Worm (Caenorhabditis elegans) whole organism, mixed stage, embryonic: ENCODE data around the gene srx-77.

Source experiments
- M03D4.4 ChIP-seq: sonication (generic microtip); optimal IDR thresholded peaks from 2 replicates; lab custom pipeline; 2017; ENCODE audit warnings: mild to moderate bottlenecking, missing genetic modification characterization, missing compliant biosample characterization
- bed-3 ChIP-seq: fragments of 200-800 bp; sonication (Bioruptor generic); optimal IDR thresholded peaks from 3 replicates; lab custom pipeline; 2018; ENCODE audit warnings: mild to moderate bottlenecking, missing genetic modification characterization, moderate library complexity, missing compliant biosample characterization
- blmp-1 ChIP-seq: fragments of 150-350 bp; optimal IDR thresholded peaks from 2 replicates; lab custom pipeline; 2014; ENCODE audit warnings: missing biosample characterization, missing genetic modification characterization
- ceh-39 ChIP-seq: fragments of 150-350 bp; optimal IDR thresholded peaks from 2 replicates; lab custom pipeline; 2014; ENCODE audit warnings: missing biosample characterization, missing genetic modification characterization
- ceh-43 ChIP-seq: fragments of 200-800 bp; sonication (Bioruptor generic); optimal IDR thresholded peaks from 2 replicates; lab custom pipeline; 2018; ENCODE audit warnings: mild to moderate bottlenecking, missing genetic modification characterization, moderate library complexity, missing compliant biosample characterization
- ceh-83 ChIP-seq: fragments of 200-800 bp; sonication (Bioruptor generic); optimal IDR thresholded peaks from 2 replicates; lab custom pipeline; 2018; ENCODE audit warnings: mild to moderate bottlenecking, missing genetic modification characterization, missing compliant biosample characterization
- ces-1 ChIP-seq: fragments of 150-350 bp; optimal IDR thresholded peaks from 2 replicates; lab custom pipeline; 2014; ENCODE audit warnings: missing biosample characterization, missing genetic modification reagents, missing genetic modification characterization
- drap-1 ChIP-seq: fragments of 200-800 bp; sonication (Bioruptor generic); optimal IDR thresholded peaks from 3 replicates; lab custom pipeline; 2018; ENCODE audit warnings: mild to moderate bottlenecking, missing genetic modification characterization, missing compliant biosample characterization
- elt-1 ChIP-seq: sonication (generic microtip); optimal IDR thresholded peaks from 2 replicates; lab custom pipeline; 2017; ENCODE audit warnings: missing genetic modification characterization, mild to moderate bottlenecking, missing compliant biosample characterization, antibody characterized with exemption, moderate library complexity, borderline replicate concordance; ENCODE audit not compliant: insufficient read depth
- elt-3 ChIP-seq: fragments of 150-350 bp; optimal IDR thresholded peaks from 2 replicates; lab custom pipeline; 2014; ENCODE audit warnings: missing biosample characterization, missing genetic modification characterization
- flh-1 ChIP-seq: fragments of 200-800 bp; sonication (Bioruptor generic); optimal IDR thresholded peaks from 2 replicates; lab custom pipeline; 2018; ENCODE audit warnings: mild to moderate bottlenecking, missing genetic modification characterization, moderate library complexity, missing compliant biosample characterization
- hlh-1 ChIP-seq: fragments of 150-350 bp; optimal IDR thresholded peaks from 2 replicates; lab custom pipeline; 2014; ENCODE audit warnings: missing biosample characterization, missing genetic modification reagents, missing genetic modification characterization
- lin-13 ChIP-seq: fragments of 150-350 bp; optimal IDR thresholded peaks from 2 replicates; lab custom pipeline; 2014; ENCODE audit warnings: missing biosample characterization, missing genetic modification characterization
- lin-32 ChIP-seq: fragments of 200-800 bp; sonication (Bioruptor generic); optimal IDR thresholded peaks from 2 replicates; lab custom pipeline; 2018; ENCODE audit warnings: mild to moderate bottlenecking, missing genetic modification characterization, missing compliant biosample characterization
- lsy-2 ChIP-seq: fragments of 150-350 bp; optimal IDR thresholded peaks from 2 replicates; lab custom pipeline; 2014; ENCODE audit warnings: missing biosample characterization, missing genetic modification characterization
- mab-5 ChIP-seq: fragments of 150-350 bp; optimal IDR thresholded peaks from 2 replicates; lab custom pipeline; 2014; ENCODE audit warnings: missing biosample characterization, missing genetic modification characterization
- mep-1 ChIP-seq: fragments of 150-350 bp; optimal IDR thresholded peaks from 2 replicates; lab custom pipeline; 2017; ENCODE audit warnings: missing biosample characterization, missing genetic modification reagents, missing genetic modification characterization, inconsistent platforms
- mls-2 ChIP-seq: sonication (generic microtip); optimal IDR thresholded peaks from 2 replicates; lab custom pipeline; 2016; ENCODE audit warnings: mild to moderate bottlenecking, missing genetic modification characterization, moderate library complexity, missing compliant biosample characterization
- nhr-12 ChIP-seq: fragments of 150-350 bp; optimal IDR thresholded peaks from 2 replicates; lab custom pipeline; 2014; ENCODE audit warnings: missing biosample characterization, missing genetic modification characterization
- nhr-2 ChIP-seq: fragments of 150-350 bp; optimal IDR thresholded peaks from 2 replicates; lab custom pipeline; 2014; ENCODE audit warnings: missing biosample characterization, missing genetic modification characterization
- nhr-237 ChIP-seq: fragments of 150-350 bp; optimal IDR thresholded peaks from 2 replicates; lab custom pipeline; 2014; ENCODE audit warnings: missing biosample characterization, missing genetic modification characterization
- nhr-28 ChIP-seq: fragments of 150-350 bp; optimal IDR thresholded peaks from 2 replicates; lab custom pipeline; 2014; ENCODE audit warnings: missing biosample characterization, missing genetic modification characterization
- nhr-76 ChIP-seq: sonication (generic microtip); optimal IDR thresholded peaks from 2 replicates; lab custom pipeline; 2017; ENCODE audit warnings: missing biosample characterization, missing genetic modification characterization
- pha-4 ChIP-seq: fragments of 150-350 bp; optimal IDR thresholded peaks from 2 replicates; lab custom pipeline; 2018; ENCODE audit warnings: missing biosample characterization, missing genetic modification reagents, missing genetic modification characterization
- sem-2 ChIP-seq: fragments of 200-800 bp; sonication (Bioruptor generic); optimal IDR thresholded peaks from 2 replicates; lab custom pipeline; 2018; ENCODE audit warnings: mild to moderate bottlenecking, missing genetic modification characterization, missing compliant biosample characterization
- snpc-4 ChIP-seq: fragments of 150-350 bp; optimal IDR thresholded peaks from 2 replicates; lab custom pipeline; 2014; ENCODE audit warnings: missing biosample characterization, missing genetic modification characterization
- sptf-1 ChIP-seq: sonication (generic microtip); optimal IDR thresholded peaks from 2 replicates; lab custom pipeline; 2017; ENCODE audit warnings: mild to moderate bottlenecking, missing genetic modification characterization, moderate library complexity, missing compliant biosample characterization
- tbx-8 ChIP-seq: fragments of 200-800 bp; sonication (Bioruptor generic); optimal IDR thresholded peaks from 2 replicates; lab custom pipeline; 2018; ENCODE audit warnings: mild to moderate bottlenecking, missing genetic modification characterization, moderate library complexity, missing compliant biosample characterization
- unc-120 ChIP-seq: sonication (generic microtip); optimal IDR thresholded peaks from 2 replicates; lab custom pipeline; 2017; ENCODE audit warnings: missing genetic modification characterization, missing compliant biosample characterization; ENCODE audit not compliant: poor library complexity, severe bottlenecking
- unc-39 ChIP-seq: fragments of 150-350 bp; optimal IDR thresholded peaks from 2 replicates; lab custom pipeline; 2014; ENCODE audit warnings: missing biosample characterization, missing genetic modification characterization
- unc-62 ChIP-seq: fragments of 150-350 bp; optimal IDR thresholded peaks from 2 replicates; lab custom pipeline; 2014; ENCODE audit warnings: missing biosample characterization, missing genetic modification reagents, missing genetic modification characterization
- zip-8 ChIP-seq: fragments of 150-350 bp; optimal IDR thresholded peaks from 2 replicates; lab custom pipeline; 2014; ENCODE audit warnings: missing biosample characterization, missing genetic modification characterization
- ztf-11 ChIP-seq: fragments of 150-350 bp; optimal IDR thresholded peaks from 2 replicates; lab custom pipeline; 2014; ENCODE audit warnings: missing biosample characterization, missing genetic modification characterization

srx-77 gene

ce11 chrV:4684137-4684536 is 15.6 kb upstream of the srx-77 start:
- TF ChIP-seq lsy-2 (no peak), sptf-1 (tag; lab: Kevin White, UChicago) (no peak), mab-5 (tag; lab: Kevin White, UChicago) (no peak), nhr-2 (tag; lab: Kevin White, UChicago) (no peak), unc-62 (GFP tag; lab: Kevin White, UChicago) (no peak), lin-32 (GFP tag; lab: Kevin White, UChicago) (no peak), hlh-1 (tag; lab: Kevin White, UChicago) (no peak), nhr-12 (no peak), mep-1 (tag; lab: Kevin White, UChicago) (no peak), ztf-11 (tag; lab: Kevin White, UChicago) (no peak), ceh-39 (no peak), unc-120 (tag; lab: Kevin White, UChicago) (no peak), nhr-76 (no peak)

- TF ChIP-seq hlh-1 (tag; lab: Kevin White, UChicago) (no peak), sptf-1 (tag; lab: Kevin White, UChicago) (no peak), ceh-39 (no peak), elt-1 (no peak), nhr-237 (tag; lab: Kevin White, UChicago) (no peak), ztf-11 (tag; lab: Kevin White, UChicago) (no peak), nhr-28 (tag; lab: Kevin White, UChicago) (no peak), elt-3 (tag; lab: Kevin White, UChicago) (no peak), blmp-1 (no peak), ces-1 (no peak), drap-1 (GFP tag; lab: Kevin White, UChicago) (no peak), nhr-12 (no peak), ceh-83 (GFP tag; lab: Kevin White, UChicago) (no peak), sem-2 (GFP tag; lab: Kevin White, UChicago) (no peak), lin-32 (GFP tag; lab: Kevin White, UChicago) (no peak)
- TF ChIP-seq, all 35 proteins: peak for 0
These were observed 13.1 kb upstream of the srx-77 start, which contains the start of gene K03B4.4 for ce11 chrV:4681670-4682069. TSS of gene K03B4.4 (plus strand) at chrV:4681970.

DNA sequence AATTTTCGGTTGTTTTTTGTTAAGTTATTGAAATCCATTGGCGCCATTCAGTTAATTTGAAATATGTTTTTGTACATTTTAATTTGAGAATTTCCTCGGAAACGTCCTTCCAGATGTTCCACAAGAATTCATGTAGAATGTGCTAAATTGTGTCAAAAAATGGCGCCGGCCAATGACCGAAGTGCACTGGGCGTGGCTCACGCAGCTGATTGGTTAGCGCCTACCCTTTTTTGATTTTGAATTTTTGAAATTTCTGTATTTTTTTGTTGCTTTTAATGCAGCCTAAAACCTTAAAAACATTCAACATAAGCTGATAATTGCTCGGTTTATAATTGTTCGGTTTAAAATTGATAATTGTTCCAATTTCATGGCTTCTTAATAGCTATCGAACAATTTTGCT is 8.3 kb upstream of the srx-77 start:
- no peak for TF ChIP-seq nhr-12
- no peak for TF ChIP-seq sem-2 (GFP tag; lab: Kevin White, UChicago)
- TF ChIP-seq ces-1: no peak
- no peak for TF ChIP-seq ceh-83 (GFP tag; lab: Kevin White, UChicago)
- no peak for TF ChIP-seq unc-120 (tag; lab: Kevin White, UChicago)
- TF ChIP-seq lin-13 (tag; lab: Kevin White, UChicago): no peak
- no peak for TF ChIP-seq lin-32 (GFP tag; lab: Kevin White, UChicago)
- no peak for TF ChIP-seq unc-62 (GFP tag; lab: Kevin White, UChicago)
- no peak for TF ChIP-seq lsy-2
- no peak for TF ChIP-seq pha-4 (tag; lab: Kevin White, UChicago)
- no peak for TF ChIP-seq tbx-8 (GFP tag; lab: Kevin White, UChicago)
- no peak for TF ChIP-seq ceh-43 (GFP tag; lab: Kevin White, UChicago)
- TF ChIP-seq, all 35 proteins: peak for 0

DNA sequence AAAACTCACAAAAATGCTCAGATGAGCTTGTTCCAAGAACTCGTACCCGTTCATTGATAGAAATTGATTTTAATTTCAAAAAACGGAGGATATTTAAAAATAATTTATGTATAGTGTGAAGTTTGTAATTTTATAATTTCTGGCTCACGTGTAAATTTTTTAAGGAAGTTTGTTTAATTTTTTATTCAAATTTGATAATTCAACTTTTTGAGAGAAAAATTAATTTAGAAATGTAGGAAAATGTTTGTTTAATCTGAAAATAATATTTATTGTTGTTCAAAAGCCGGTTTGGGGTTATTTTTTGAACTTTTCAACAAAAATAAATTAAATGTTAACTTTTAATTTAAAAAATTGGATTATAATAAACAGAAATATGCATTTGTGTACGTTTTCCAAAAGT is 7.6 kb upstream of the srx-77 start, which contains the start of gene K03B4.6:
K03B4.6 (minus strand) TSS at position 101 of the 400 bp plus-strand sequence.
- TF ChIP-seq unc-39 (tag; lab: Kevin White, UChicago) (no peak), mep-1 (tag; lab: Kevin White, UChicago) (no peak), zip-8 (no peak), lin-13 (tag; lab: Kevin White, UChicago) (no peak), tbx-8 (GFP tag; lab: Kevin White, UChicago) (no peak), flh-1 (GFP tag; lab: Kevin White, UChicago) (no peak), nhr-28 (tag; lab: Kevin White, UChicago) (no peak), blmp-1 (no peak), nhr-12 (no peak), sem-2 (GFP tag; lab: Kevin White, UChicago) (no peak), nhr-2 (tag; lab: Kevin White, UChicago) (no peak)

DNA sequence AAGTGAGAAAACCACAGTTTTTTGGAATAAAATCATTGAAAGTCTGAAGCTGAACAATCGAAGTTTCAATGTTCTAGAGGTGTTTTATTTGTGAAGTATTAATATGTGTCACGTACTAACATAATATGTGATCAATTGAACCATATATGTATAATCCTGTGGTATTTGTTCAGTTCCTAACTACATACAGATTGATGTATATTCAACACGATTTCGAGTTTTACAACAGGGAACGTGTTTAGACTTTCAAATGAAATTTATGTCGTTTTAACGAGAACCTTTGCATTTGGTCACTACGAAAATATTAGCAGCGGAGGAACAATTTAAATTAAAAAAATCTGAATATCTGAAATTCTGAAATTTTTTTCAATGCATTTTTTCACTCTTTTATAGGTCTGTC is 6.0 kb upstream of the srx-77 start, which contains the start of gene K03B4.8:
K03B4.8 (minus strand) TSS at position 101 of the 400 bp plus-strand sequence.
- no peak for TF ChIP-seq unc-39 (tag; lab: Kevin White, UChicago)
- TF ChIP-seq hlh-1 (tag; lab: Kevin White, UChicago): no peak
- TF ChIP-seq pha-4 (tag; lab: Kevin White, UChicago): no peak
- no peak for TF ChIP-seq lin-13 (tag; lab: Kevin White, UChicago)
- TF ChIP-seq mab-5 (tag; lab: Kevin White, UChicago): no peak
- TF ChIP-seq flh-1 (GFP tag; lab: Kevin White, UChicago): no peak
- TF ChIP-seq unc-120 (tag; lab: Kevin White, UChicago): no peak
- no peak for TF ChIP-seq ceh-43 (GFP tag; lab: Kevin White, UChicago)
- no peak for TF ChIP-seq tbx-8 (GFP tag; lab: Kevin White, UChicago)
- TF ChIP-seq mls-2 (tag; lab: Kevin White, UChicago): no peak
- no peak for TF ChIP-seq bed-3 (GFP tag; lab: Kevin White, UChicago)
- TF ChIP-seq nhr-2 (tag; lab: Kevin White, UChicago): no peak
- no peak for TF ChIP-seq ztf-11 (tag; lab: Kevin White, UChicago)
- no peak for TF ChIP-seq M03D4.4
- no peak for TF ChIP-seq elt-3 (tag; lab: Kevin White, UChicago)
- TF ChIP-seq unc-62 (GFP tag; lab: Kevin White, UChicago): no peak
- TF ChIP-seq ces-1: no peak
- TF ChIP-seq snpc-4 (tag; lab: Kevin White, UChicago): no peak
- TF ChIP-seq nhr-28 (tag; lab: Kevin White, UChicago): no peak
